Fruit fly (Drosophila melanogaster) whole organism, embryonic: ENCODE measurements around the gene CG17801.

Source experiments
- Blimp-1 ChIP-seq: fragments of 200-800 bp; sonication (Bioruptor generic); optimal IDR thresholded peaks from 3 replicates; lab custom pipeline; 2018; ENCODE audit warnings: missing biosample characterization, missing genetic modification characterization, mild to moderate bottlenecking, moderate library complexity, missing genetic modification reagents
- CG11504 ChIP-seq: fragments of 200-800 bp; sonication (Bioruptor generic); optimal IDR thresholded peaks from 3 replicates; lab custom pipeline; 2019; ENCODE audit warnings: missing biosample characterization, mild to moderate bottlenecking, missing genetic modification characterization, moderate library complexity
- CG17361 ChIP-seq: fragments of 200-800 bp; sonication (Bioruptor generic); IDR thresholded peaks from 3 replicates; pipeline ENCODE4 v1.3.6; 2022; ENCODE audit warnings: missing biosample characterization, missing genetic modification characterization
- CG34224 ChIP-seq: fragments of 200-800 bp; sonication (Bioruptor generic); IDR thresholded peaks from 3 replicates; pipeline ENCODE4 v1.3.6; 2022; ENCODE audit warnings: missing biosample characterization, missing genetic modification characterization; ENCODE audit not compliant: partially characterized antibody
- CG4404 ChIP-seq: fragments of 200-800 bp; sonication (Bioruptor generic); IDR thresholded peaks from 2 replicates; pipeline ENCODE4 v1.3.6; 2022; ENCODE audit warnings: missing biosample characterization, missing genetic modification characterization
- CG8478 ChIP-seq: fragments of >200 bp; optimal IDR thresholded peaks from 2 replicates; lab custom pipeline; 2018
- Max ChIP-seq: fragments of 200-800 bp; sonication (Bioruptor generic); optimal IDR thresholded peaks from 2 replicates; lab custom pipeline; 2016; ENCODE audit warnings: missing biosample characterization, mild to moderate bottlenecking, missing genetic modification characterization
- Six4 ChIP-seq: fragments of 200-800 bp; sonication (Bioruptor generic); optimal IDR thresholded peaks from 2 replicates; lab custom pipeline; 2016; ENCODE audit warnings: missing biosample characterization, missing genetic modification characterization

dm6 chr3R:17846966-17847365, 40.1 kb upstream of the CG17801 start:
- no peak for TF ChIP-seq Blimp-1 (GFP tag; lab: Kevin White, UChicago)
- TF ChIP-seq Six4 = no peak
- no peak for TF ChIP-seq Max (GFP tag; lab: Kevin White, UChicago)
- no peak for TF ChIP-seq CG34224 (GFP tag; lab: Robert Waterston, UW)
- TF ChIP-seq CG11504 (tag; lab: Kevin White, UChicago) = no peak
- TF ChIP-seq CG4404 (GFP tag; lab: Robert Waterston, UW) = no peak
- TF ChIP-seq CG8478 (lab: Kevin White, UChicago) = no peak
- TF ChIP-seq CG17361 (GFP tag; lab: Robert Waterston, UW) = no peak
